Worm (Caenorhabditis elegans): Measurements from ENCODE around the gene C04B4.5.

DNA sequence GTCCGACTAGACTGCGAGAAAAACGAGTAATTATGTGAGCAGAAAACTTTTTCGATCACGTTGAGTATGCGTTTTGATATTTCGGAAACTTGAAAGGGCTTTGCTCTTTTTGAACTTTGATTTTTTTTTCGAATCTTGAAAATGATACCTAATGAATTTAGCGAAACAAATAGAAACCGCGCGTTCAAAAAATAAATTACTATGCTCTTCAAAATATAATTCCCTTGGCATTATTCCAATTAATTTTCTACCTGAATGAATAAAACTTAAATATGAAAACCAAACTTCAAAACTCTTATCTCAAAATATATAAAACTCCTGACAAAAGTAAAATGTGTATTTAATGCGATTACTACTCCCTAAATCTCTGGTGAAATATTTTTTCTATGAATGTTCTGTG lies 27.1 kb upstream of the C04B4.5 start, which contains the start of gene xtr-2:
- TF ChIP-seq nhr-237 (tag; optimal IDR thresholded peaks at IDR 0.05) (no peak), alr-1 (tag; optimal IDR thresholded peaks at IDR 0.05; ENCODE audit: borderline replicate concordance) (no peak), ama-1 (optimal IDR thresholded peaks at IDR 0.05) (no peak), nhr-12 (tag; optimal IDR thresholded peaks at IDR 0.05) (no peak), lir-3 (tag; optimal IDR thresholded peaks at IDR 0.05; ENCODE audit: poor library complexity) (no peak), ztf-11 (tag; optimal IDR thresholded peaks at IDR 0.05) (no peak), lsy-2 (tag; optimal IDR thresholded peaks at IDR 0.05) (no peak)

All from whole organism, L1 larva.